Worm (Caenorhabditis elegans) whole organism, midembryonic: ENCODE measurements around the gene rde-11.

Experiments
- T22C8.4 ChIP-seq: fragments of 200-800 bp; sonication (Bioruptor generic); IDR thresholded peaks from 2 replicates; pipeline ENCODE4 v1.3.6; 2022; ENCODE audit warnings: missing genetic modification characterization, missing compliant biosample characterization
- cog-1 ChIP-seq: sonication (generic microtip); optimal IDR thresholded peaks from 2 replicates; lab custom pipeline; 2016; ENCODE audit warnings: missing genetic modification characterization, missing compliant biosample characterization
- flt-1 ChIP-seq: fragments of 200-800 bp; sonication (Bioruptor generic); IDR thresholded peaks from 2 replicates; pipeline ENCODE4 v1.3.6; 2022; ENCODE audit warnings: missing genetic modification characterization, missing compliant biosample characterization
- klf-2 ChIP-seq: fragments of 200-800 bp; sonication (Bioruptor generic); conservative IDR thresholded peaks from 2 replicates; pipeline ENCODE4 v1.3.6; 2022; ENCODE audit warnings: missing genetic modification reagents, missing genetic modification characterization, missing compliant biosample characterization
- med-1 ChIP-seq: sonication (generic microtip); optimal IDR thresholded peaks from 2 replicates; lab custom pipeline; 2017; ENCODE audit warnings: missing genetic modification characterization, mild to moderate bottlenecking, missing compliant biosample characterization, antibody characterized with exemption, missing genetic modification reagents; ENCODE audit not compliant: insufficient read depth
- ref-1 ChIP-seq: fragments of 200-800 bp; sonication (Bioruptor generic); conservative IDR thresholded peaks from 2 replicates; pipeline ENCODE4 v1.3.6; 2022; ENCODE audit warnings: missing genetic modification reagents, missing genetic modification characterization, missing compliant biosample characterization
- tab-1 ChIP-seq: fragments of 200-800 bp; sonication (Bioruptor generic); IDR thresholded peaks from 2 replicates; pipeline ENCODE4 v1.3.6; 2022; ENCODE audit warnings: missing genetic modification characterization, missing compliant biosample characterization
- ztf-23 ChIP-seq: fragments of 200-800 bp; sonication (Bioruptor generic); IDR thresholded peaks from 2 replicates; pipeline ENCODE4 v1.3.6; 2022; ENCODE audit warnings: missing genetic modification reagents, missing genetic modification characterization, missing compliant biosample characterization
- ztf-29 ChIP-seq: fragments of 200-800 bp; sonication (Bioruptor generic); IDR thresholded peaks from 2 replicates; pipeline ENCODE4 v1.3.6; 2022; ENCODE audit warnings: missing genetic modification reagents, missing genetic modification characterization, missing compliant biosample characterization

Gene rde-11

ce11 chrIV:13085675-13086074, 19.3 kb upstream of the rde-11 start:
- TF ChIP-seq flt-1 (GFP tag; lab: Robert Waterston, UW) (no peak), ref-1 (GFP tag; lab: Robert Waterston, UW) (no peak), ztf-29 (GFP tag; lab: Robert Waterston, UW) (no peak), T22C8.4 (GFP tag; lab: Robert Waterston, UW) (no peak), klf-2 (no peak), ztf-23 (no peak), med-1 (no peak), cog-1 (tag; lab: Kevin White, UChicago) (no peak), tab-1 (no peak)

- TF ChIP-seq flt-1 (GFP tag; lab: Robert Waterston, UW) (no peak), ztf-29 (GFP tag; lab: Robert Waterston, UW) (no peak), T22C8.4 (GFP tag; lab: Robert Waterston, UW) (no peak), tab-1 (no peak), ztf-23 (no peak), ref-1 (GFP tag; lab: Robert Waterston, UW) (no peak), med-1 (no peak), cog-1 (tag; lab: Kevin White, UChicago) (no peak), klf-2 (no peak)
Observed at ce11 chrIV:13086705-13087104, 18.3 kb upstream of the rde-11 start, which contains the start of gene spin-2. Gene spin-2 (plus strand): TSS chrIV:13087005.

ce11 chrIV:13089671-13090242, 15.2 kb upstream of the rde-11 start:
- TF ChIP-seq med-1 (no peak), T22C8.4 (GFP tag; lab: Robert Waterston, UW) (no peak), tab-1 (0 out of 2 replicates have a peak, but pooled peaks have one; percentile 47)

DNA sequence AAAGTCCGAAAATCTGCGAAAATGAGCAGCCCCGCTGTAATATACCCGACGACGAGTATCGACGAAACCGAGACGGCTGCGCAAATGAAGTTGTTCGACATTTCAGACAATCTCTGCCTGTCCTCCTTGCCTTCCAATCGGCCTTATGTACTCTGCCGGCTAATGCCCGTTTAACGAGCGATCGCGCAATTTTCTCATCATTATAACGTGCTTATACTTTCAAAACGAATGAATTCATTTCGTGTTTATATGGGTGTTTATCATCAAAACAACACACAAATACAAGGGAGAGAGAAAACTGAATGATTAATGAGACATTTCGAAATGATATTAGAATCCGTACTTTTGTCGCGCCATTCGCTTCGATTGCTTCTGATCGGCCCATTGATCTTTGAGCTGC, 14.0 kb upstream of the rde-11 start, which contains the start of gene col-132:
TSS of gene col-132 (minus strand) at position 101 of the 400 bp plus-strand sequence.
- no peak for TF ChIP-seq flt-1 (GFP tag; lab: Robert Waterston, UW)
- no peak for TF ChIP-seq cog-1 (tag; lab: Kevin White, UChicago)
- TF ChIP-seq ztf-23: no peak
- no peak for TF ChIP-seq med-1
- no peak for TF ChIP-seq T22C8.4 (GFP tag; lab: Robert Waterston, UW)

DNA sequence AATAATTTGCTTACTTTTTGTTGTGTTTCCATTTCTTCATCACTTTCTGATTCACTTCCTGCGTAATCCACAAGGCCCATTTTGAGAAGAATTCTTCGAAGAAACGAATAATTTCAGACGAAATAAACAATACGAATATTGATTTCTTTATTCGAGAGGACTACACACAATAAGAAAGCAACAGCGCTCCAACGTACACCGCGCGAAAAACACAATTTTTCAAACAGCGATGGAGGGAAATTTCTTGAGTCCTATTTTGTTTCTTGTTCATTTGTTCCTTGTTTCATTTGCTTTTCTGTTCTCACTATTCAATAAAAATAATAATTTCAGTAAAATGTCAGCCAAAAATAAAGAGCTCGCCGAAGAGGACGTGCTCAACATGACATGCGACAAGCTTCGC, 11.3 kb upstream of the rde-11 start, which contains the start of the genes prcc-1 and C39E9.12:
TSS of gene prcc-1 (minus strand) at position 119 of the 400 bp plus-strand sequence.
TSS of gene C39E9.12 (plus strand) at position 331 of the 400 bp plus-strand sequence.
- TF ChIP-seq med-1 (no peak), tab-1 (no peak), cog-1 (tag; lab: Kevin White, UChicago) (no peak), flt-1 (GFP tag; lab: Robert Waterston, UW) (no peak), ztf-29 (GFP tag; lab: Robert Waterston, UW) (no peak), ref-1 (GFP tag; lab: Robert Waterston, UW) (no peak), T22C8.4 (GFP tag; lab: Robert Waterston, UW) (peak; percentile 75), ztf-23 (no peak)

DNA sequence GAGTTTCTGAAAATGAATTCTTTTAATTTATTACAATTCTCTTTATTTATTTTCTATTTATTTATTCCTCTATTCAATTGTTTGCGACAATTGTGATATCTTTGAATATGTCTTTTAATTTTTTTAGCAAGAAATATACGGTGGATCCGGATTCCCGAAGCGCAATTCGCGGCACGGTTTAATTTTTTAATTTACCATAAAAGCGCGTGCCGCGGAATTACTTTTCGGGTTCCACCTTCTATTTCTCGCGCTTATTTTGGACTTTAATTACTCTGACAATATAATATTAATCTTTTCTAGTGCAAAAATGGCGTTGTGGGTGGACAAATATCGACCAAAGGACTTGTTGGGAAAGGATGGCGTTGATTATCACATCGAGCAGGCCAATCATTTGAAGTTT, 9.5 kb upstream of the rde-11 start, which contains the start of gene rfc-3:
TSS of gene rfc-3 (plus strand) at position 301 of the 400 bp plus-strand sequence.
- TF ChIP-seq ref-1 (GFP tag; lab: Robert Waterston, UW): no peak
- no peak for TF ChIP-seq klf-2
- no peak for TF ChIP-seq tab-1

- TF ChIP-seq cog-1 (tag; lab: Kevin White, UChicago) (no peak), ztf-23 (no peak), T22C8.4 (GFP tag; lab: Robert Waterston, UW) (no peak), flt-1 (GFP tag; lab: Robert Waterston, UW) (no peak), ref-1 (GFP tag; lab: Robert Waterston, UW) (no peak)
Observed at ce11 chrIV:13096778-13097177, 8.2 kb upstream of the rde-11 start.

ce11 chrIV:13098652-13099051, 6.3 kb upstream of the rde-11 start, which contains the start of the genes dli-1, tin-9.2 and exos-4.1:
Gene dli-1 (minus strand): TSS chrIV:13098792.
Gene tin-9.2 (plus strand): TSS chrIV:13098995.
Gene exos-4.1 (plus strand): TSS chrIV:13098999.
- TF ChIP-seq T22C8.4 (GFP tag; lab: Robert Waterston, UW): no peak
- peak; percentile 42 for TF ChIP-seq cog-1 (tag; lab: Kevin White, UChicago)
- TF ChIP-seq flt-1 (GFP tag; lab: Robert Waterston, UW): no peak
- no peak for TF ChIP-seq klf-2

ce11 chrIV:13100415-13100814, 4.6 kb upstream of the rde-11 start, which contains the start of gene fask-1:
Gene fask-1 (plus strand): TSS chrIV:13100715.
- no peak for TF ChIP-seq ztf-23
- no peak for TF ChIP-seq T22C8.4 (GFP tag; lab: Robert Waterston, UW)
- TF ChIP-seq tab-1: no peak
- TF ChIP-seq flt-1 (GFP tag; lab: Robert Waterston, UW): no peak
- TF ChIP-seq klf-2: no peak
- no peak for TF ChIP-seq ref-1 (GFP tag; lab: Robert Waterston, UW)
- no peak for TF ChIP-seq med-1
- TF ChIP-seq ztf-29 (GFP tag; lab: Robert Waterston, UW): no peak
- TF ChIP-seq cog-1 (tag; lab: Kevin White, UChicago): no peak

DNA sequence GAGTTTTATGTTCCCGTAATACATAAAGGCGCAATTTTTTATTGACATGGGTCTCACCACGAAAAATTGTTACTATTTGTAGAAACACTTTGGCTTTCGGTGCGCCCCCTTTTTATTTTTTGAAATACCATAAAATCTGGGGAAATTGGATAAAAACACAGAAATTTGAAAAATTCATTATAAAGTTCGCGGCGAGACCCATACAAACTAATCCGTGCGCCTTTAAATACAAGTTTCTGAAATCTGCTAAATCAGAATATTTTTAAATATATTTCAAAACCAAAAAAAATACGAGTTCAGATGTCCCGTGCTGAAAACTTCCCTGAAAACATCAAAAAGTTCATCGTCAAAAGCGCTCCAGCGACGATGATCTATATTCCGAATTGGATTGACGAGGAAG, 2.4 kb downstream of the rde-11 start, which contains the start of gene B0564.2:
TSS of gene B0564.2 (plus strand) at position 301 of the 400 bp plus-strand sequence.
- no peak for TF ChIP-seq ref-1 (GFP tag; lab: Robert Waterston, UW)
- no peak for TF ChIP-seq tab-1
- TF ChIP-seq ztf-23: no peak
- TF ChIP-seq ztf-29 (GFP tag; lab: Robert Waterston, UW): no peak
- TF ChIP-seq T22C8.4 (GFP tag; lab: Robert Waterston, UW): no peak
- no peak for TF ChIP-seq cog-1 (tag; lab: Kevin White, UChicago)
- TF ChIP-seq flt-1 (GFP tag; lab: Robert Waterston, UW): no peak
- no peak for TF ChIP-seq med-1
- TF ChIP-seq klf-2: no peak
